Worm (Caenorhabditis elegans) whole organism, L4/young adult: ENCODE measurements around the gene lmd-4.

Source experiments
- W03F9.2 ChIP-seq: fragments of 150-350 bp; optimal IDR thresholded peaks from 2 replicates; lab custom pipeline; 2014; ENCODE audit warnings: missing biosample characterization, missing genetic modification characterization
- dao-5 ChIP-seq: sonication (generic microtip); optimal IDR thresholded peaks from 2 replicates; lab custom pipeline; 2016; ENCODE audit warnings: missing genotype, missing genetic modification characterization, moderate library complexity, missing compliant biosample characterization
- him-1 ChIP-seq: sonication (generic microtip); optimal IDR thresholded peaks from 2 replicates; lab custom pipeline; 2016; ENCODE audit warnings: missing genotype, missing genetic modification reagents, missing genetic modification characterization, missing compliant biosample characterization

lmd-4 gene

DNA sequence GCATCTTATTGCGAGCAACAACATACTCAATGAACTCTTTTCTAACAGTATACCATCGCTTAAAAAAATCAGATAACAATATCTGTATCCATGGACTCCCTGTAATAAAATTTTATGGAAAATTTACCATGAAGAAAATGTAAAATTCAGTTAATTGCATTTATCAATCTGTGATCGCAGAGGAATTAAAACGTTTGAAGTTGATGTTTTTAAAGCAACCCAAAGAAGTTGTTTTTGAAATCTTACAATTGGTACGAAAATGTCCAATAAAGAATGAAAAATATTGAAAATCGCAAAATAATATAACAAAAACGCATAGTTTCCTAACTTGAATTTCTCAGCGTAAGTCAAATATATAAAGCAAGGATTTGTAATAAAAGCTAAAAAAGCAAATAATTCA is 23.5 kb downstream of the lmd-4 start, which contains the start of gene srj-32:
Gene srj-32, minus strand, starts transcription at position 101 of the 400 bp plus-strand sequence.
- TF ChIP-seq dao-5 (no peak), W03F9.2 (tag; lab: Kevin White, UChicago) (no peak), him-1 (tag; lab: Kevin White, UChicago) (no peak)

DNA sequence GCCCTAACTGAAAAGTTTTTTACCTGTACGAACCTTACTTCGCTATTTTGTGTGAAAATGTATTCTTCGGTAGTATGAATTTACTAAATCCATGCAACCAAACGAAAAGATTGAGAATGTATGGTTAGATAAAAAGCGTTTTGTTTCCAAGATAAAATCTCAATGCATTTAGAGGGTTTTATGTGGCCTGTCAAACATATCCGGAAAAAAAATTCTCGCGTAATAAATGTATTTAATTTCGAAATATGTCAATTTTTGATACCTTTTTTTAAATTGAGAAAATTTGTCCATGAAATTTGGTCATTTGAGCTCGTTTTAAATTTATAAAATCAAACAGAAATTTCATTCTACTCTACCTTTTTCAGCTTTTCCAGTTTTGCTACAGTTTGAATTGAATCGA is 25.5 kb downstream of the lmd-4 start, which contains the start of gene F07G11.4:
Gene F07G11.4, minus strand, starts transcription at position 101 of the 400 bp plus-strand sequence.
- TF ChIP-seq dao-5 = no peak
- no peak for TF ChIP-seq him-1 (tag; lab: Kevin White, UChicago)
- TF ChIP-seq W03F9.2 (tag; lab: Kevin White, UChicago) = no peak

DNA sequence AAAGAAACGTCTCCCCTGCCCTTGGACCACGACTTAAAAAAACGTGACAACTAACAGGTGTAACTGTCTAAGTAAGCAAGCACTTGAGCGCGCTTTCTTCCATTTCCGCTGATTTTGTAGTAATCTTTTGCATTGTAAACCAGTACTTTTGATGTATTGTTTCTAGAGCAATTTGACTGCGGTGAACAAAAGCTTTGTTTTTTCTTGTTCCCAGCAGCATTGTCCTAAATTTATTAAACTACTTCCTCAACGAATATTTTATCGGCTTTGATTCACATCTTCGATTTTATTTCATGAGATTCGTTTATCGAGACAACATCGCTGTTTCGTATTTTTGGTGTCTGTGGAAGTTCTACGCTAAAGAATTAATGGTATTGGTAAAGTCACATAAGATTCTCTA is 32.1 kb downstream of the lmd-4 start, which contains the start of gene C13A2.1:
Gene C13A2.1, plus strand, starts transcription at position 301 of the 400 bp plus-strand sequence.
- TF ChIP-seq him-1 (tag; lab: Kevin White, UChicago) = no peak
- TF ChIP-seq dao-5 = no peak
- no peak for TF ChIP-seq W03F9.2 (tag; lab: Kevin White, UChicago)

DNA sequence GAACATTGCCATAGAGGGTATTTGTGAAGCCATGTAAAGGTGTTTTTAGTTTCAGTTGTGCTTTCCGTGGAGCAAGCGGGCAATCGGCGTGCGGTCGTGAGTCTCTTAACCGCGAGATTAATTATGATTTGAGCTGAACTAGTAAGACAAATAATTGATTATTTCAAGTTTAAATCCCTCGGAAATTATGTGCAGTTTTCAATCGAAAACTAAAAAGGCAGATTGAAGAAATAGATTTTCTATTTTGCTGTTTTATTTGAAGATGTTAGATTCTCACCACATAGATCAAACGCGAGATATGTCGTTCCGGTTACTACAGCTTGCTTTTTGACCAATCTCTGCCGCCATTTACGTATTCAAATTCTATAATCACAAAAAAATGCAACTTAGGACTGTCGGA is 38.8 kb downstream of the lmd-4 start, which contains the start of gene C13A2.3:
Gene C13A2.3, plus strand, starts transcription at position 301 of the 400 bp plus-strand sequence.
- no peak for TF ChIP-seq dao-5

DNA sequence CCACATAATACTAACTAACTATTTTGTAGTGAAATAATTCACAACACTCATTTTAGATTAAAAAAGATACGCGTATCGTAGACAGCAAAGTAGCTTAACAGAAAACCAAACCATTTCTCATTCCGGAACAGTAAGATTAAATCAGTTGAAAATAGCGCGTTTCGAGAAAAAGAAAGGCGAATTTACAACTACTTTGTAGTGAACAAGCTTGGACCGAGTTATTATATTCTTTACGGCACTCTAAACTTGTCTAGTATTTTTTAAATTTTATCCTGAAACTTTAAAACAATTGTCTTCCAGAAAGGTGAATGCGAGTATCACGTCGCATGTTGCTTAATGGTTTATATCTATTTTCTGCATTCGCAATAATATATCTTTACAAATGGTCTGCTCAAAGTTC is 41.7 kb downstream of the lmd-4 start, which contains the start of gene C13A2.4:
Gene C13A2.4, plus strand, starts transcription at position 301 of the 400 bp plus-strand sequence.
- TF ChIP-seq W03F9.2 (tag; lab: Kevin White, UChicago) = no peak
- TF ChIP-seq him-1 (tag; lab: Kevin White, UChicago) = no peak
- TF ChIP-seq dao-5 = no peak

DNA sequence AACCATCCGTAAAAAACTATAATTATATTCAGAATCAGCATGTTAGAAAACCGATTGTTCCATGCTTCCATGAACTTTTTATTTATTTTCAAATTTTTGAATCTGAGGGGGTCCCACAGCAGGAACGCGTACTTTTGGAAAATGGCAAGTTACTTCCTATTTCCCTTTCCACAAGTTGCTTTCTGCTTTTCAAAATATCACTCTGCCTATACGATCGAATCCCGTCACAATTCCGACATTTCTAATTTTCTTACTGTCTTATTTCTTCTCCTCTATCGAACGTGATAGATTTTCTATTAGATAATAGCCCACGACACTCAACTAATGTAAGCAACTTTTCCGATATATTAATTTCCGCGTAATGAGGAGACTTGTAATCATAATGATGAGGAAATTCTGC is 45.3 kb downstream of the lmd-4 start, which contains the start of gene C13A2.5:
Gene C13A2.5, plus strand, starts transcription at position 301 of the 400 bp plus-strand sequence.
- TF ChIP-seq dao-5 = no peak
- no peak for TF ChIP-seq W03F9.2 (tag; lab: Kevin White, UChicago)

DNA sequence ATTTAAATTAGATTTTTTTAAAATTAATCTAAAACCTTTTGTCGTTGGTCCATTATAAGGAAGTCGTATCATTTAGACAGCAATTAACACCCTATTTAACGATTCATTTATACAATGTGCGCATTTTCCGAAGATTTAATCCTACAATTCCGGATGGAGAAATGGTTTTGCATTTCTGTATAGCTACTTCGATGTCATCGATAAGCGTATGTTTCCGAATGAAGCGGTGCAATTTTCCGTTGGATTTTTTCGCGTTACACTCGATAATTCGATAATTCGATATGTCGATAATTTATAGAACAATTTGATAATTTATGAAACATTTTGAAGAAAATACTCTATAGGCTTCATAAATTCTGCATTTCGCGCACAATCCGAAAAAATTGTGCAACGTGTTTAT is 45.8 kb downstream of the lmd-4 start, which contains the start of gene C13A2.10:
Gene C13A2.10, minus strand, starts transcription at position 101 of the 400 bp plus-strand sequence.
- no peak for TF ChIP-seq dao-5

DNA sequence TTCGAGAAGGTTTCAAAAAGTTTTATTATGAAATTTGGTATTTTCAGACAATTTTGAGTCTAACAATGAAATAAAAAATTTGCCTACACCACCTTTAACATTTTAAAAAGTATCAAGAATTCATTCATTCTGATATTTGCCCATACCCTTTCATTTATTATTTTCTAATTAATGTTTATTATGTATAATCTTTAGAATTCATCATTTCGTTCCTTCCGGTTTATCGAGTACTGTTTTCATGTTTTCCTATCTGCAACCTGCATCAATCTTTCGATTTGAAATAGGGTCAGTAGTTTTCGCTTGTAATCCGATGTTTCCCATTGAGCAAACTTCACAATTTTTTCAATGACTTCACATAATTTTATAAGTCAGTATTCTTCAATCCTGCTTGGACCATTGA is 51.4 kb downstream of the lmd-4 start, which contains the start of gene C13A2.6:
Gene C13A2.6, plus strand, starts transcription at position 301 of the 400 bp plus-strand sequence.
- TF ChIP-seq dao-5 (no peak), him-1 (tag; lab: Kevin White, UChicago) (no peak), W03F9.2 (tag; lab: Kevin White, UChicago) (no peak)

DNA sequence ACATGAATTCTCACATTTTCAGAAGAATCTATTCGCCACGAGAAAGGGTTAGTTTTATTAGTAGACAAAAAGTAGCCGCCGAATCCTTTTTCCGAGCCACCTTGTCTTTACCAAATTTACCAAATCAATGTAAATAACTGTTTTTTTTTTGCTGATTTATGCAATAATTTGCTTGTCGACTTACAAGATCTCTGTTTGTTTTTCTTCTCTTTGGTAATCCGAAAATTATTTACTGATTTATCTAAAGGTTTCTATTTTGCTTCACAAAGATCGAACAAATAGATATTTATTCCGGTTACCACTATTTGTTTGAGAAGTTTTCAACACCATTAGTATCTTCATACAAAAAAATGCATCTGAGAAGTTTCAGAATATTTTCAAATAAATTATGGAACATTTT is 54.8 kb downstream of the lmd-4 start, which contains the start of gene C13A2.7:
Gene C13A2.7, plus strand, starts transcription at position 301 of the 400 bp plus-strand sequence.
- TF ChIP-seq W03F9.2 (tag; lab: Kevin White, UChicago) (no peak), dao-5 (no peak), him-1 (tag; lab: Kevin White, UChicago) (no peak)
